Worm (Caenorhabditis elegans) whole organism, L1 larva: ENCODE measurements around the gene tbc-14.

Experiments
- ceh-90 ChIP-seq: sonication (generic microtip); optimal IDR thresholded peaks from 2 replicates; lab custom pipeline; 2016; ENCODE audit warnings: missing genetic modification characterization, missing compliant biosample characterization
- efl-3 ChIP-seq: fragments of 200-800 bp; sonication (Bioruptor generic); optimal IDR thresholded peaks from 2 replicates; lab custom pipeline; 2018; ENCODE audit warnings: mild to moderate bottlenecking, missing genetic modification characterization, missing compliant biosample characterization
- elt-3 ChIP-seq, 6 experiments: fragments of 150-350 bp in 1 of 6; sonication (generic microtip); optimal IDR thresholded peaks; 2 replicates each; lab custom pipeline; 2017 to 2018; ENCODE audit warnings: missing biosample characterization in 6 of 6, missing genetic modification characterization in 6 of 6, inconsistent platforms in 1 of 6
- lir-3 ChIP-seq: sonication (generic microtip); optimal IDR thresholded peaks from 2 replicates; lab custom pipeline; 2016; ENCODE audit warnings: mild to moderate bottlenecking, missing genetic modification characterization, moderate library complexity, missing compliant biosample characterization; ENCODE audit not compliant: poor library complexity
- mep-1 ChIP-seq: fragments of 150-350 bp; optimal IDR thresholded peaks from 2 replicates; lab custom pipeline; 2014; ENCODE audit warnings: missing biosample characterization, missing genetic modification characterization
- nhr-11 ChIP-seq: fragments of 150-350 bp; optimal IDR thresholded peaks from 2 replicates; lab custom pipeline; 2014; ENCODE audit warnings: missing biosample characterization, missing genetic modification characterization
- nhr-28 ChIP-seq: fragments of 150-350 bp; optimal IDR thresholded peaks from 2 replicates; lab custom pipeline; 2014; ENCODE audit warnings: missing biosample characterization, missing genetic modification characterization
- nhr-47 ChIP-seq: sonication (generic microtip); optimal IDR thresholded peaks from 2 replicates; lab custom pipeline; 2016; ENCODE audit warnings: mild to moderate bottlenecking, missing genetic modification characterization, moderate library complexity, missing compliant biosample characterization
- nhr-76 ChIP-seq: sonication (generic microtip); optimal IDR thresholded peaks from 2 replicates; lab custom pipeline; 2017; ENCODE audit warnings: missing biosample characterization, missing genetic modification characterization
- pqm-1 ChIP-seq: sonication (generic microtip); optimal IDR thresholded peaks from 3 replicates; lab custom pipeline; 2017; ENCODE audit warnings: missing biosample characterization, missing genetic modification characterization
- unc-62 ChIP-seq: fragments of 150-350 bp; optimal IDR thresholded peaks from 2 replicates; lab custom pipeline; 2014; ENCODE audit warnings: missing biosample characterization, missing genetic modification reagents, missing genetic modification characterization

- TF ChIP-seq nhr-76 (tag; lab: Kevin White, UChicago) (no peak), unc-62 (GFP tag; lab: Kevin White, UChicago) (no peak), efl-3 (GFP tag; lab: Kevin White, UChicago) (no peak), nhr-47 (tag; lab: Kevin White, UChicago) (no peak), pqm-1 (tag; lab: Kevin White, UChicago) (no peak), elt-3 (tag; optimal IDR thresholded peaks at IDR 0.05; lab: Kevin White, UChicago) (no peak), mep-1 (tag; lab: Kevin White, UChicago) (peak; percentile 3), nhr-28 (no peak), ceh-90 (tag; lab: Kevin White, UChicago) (no peak), lir-3 (no peak), nhr-11 (tag; lab: Kevin White, UChicago) (no peak)
Observed at ce11 chrII:13456622-13457021, 9.2 kb upstream of the tbc-14 start.
